Worm (Caenorhabditis elegans): ENCODE data around the gene F47D12.3.
A peak's percentile ranks its signal among the peaks of the same experiment; 100 is the strongest.

The F47D12.3 gene

ce11 chrIII:6343229-6343628 is 45.0 kb downstream of the F47D12.3 start, which contains the start of gene C56G2.9:
C56G2.9 (minus strand) TSS chrIII:6343329.
- TF ChIP-seq egl-43 (GFP tag; IDR thresholded peaks at IDR 0.05) (no peak), D1046.2 (GFP tag; IDR thresholded peaks at IDR 0.05) (no peak)

DNA sequence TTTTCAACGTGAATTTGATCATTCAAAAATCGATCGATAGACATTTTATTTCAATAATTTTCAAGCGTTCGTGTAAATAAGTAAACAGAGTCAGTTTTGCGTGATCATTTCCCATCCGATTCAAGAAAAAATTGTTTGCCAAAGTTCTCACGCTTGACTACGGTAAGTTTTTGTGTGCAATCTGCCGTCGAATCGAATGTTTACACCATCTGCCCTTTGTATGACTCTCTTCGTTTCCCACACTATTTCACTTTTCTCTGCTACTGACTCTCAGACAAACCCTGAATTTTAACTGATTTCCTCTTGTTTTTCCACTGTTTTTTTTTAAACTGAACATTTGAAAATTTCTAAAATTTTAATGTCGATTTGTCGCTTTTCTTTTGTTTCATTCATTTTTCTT is 46.5 kb downstream of the F47D12.3 start:
- no peak for TF ChIP-seq lin-1 (GFP tag; IDR thresholded peaks at IDR 0.05)
- TF ChIP-seq unc-39 (tag; optimal IDR thresholded peaks at IDR 0.05), result no peak
- peak; percentile 6 for TF ChIP-seq nhr-48 (tag; optimal IDR thresholded peaks at IDR 0.05)
- TF ChIP-seq skn-1 (tag; optimal IDR thresholded peaks at IDR 0.05), result no peak
- peak; percentile 58; the same call in 1 of the 2 replicates for TF ChIP-seq madf-9 (GFP tag; conservative IDR thresholded peaks at IDR 0.05)
- TF ChIP-seq lin-13 (GFP tag; optimal IDR thresholded peaks at IDR 0.05), result peak; percentile 85
- no peak for TF ChIP-seq ces-1 (GFP tag; optimal IDR thresholded peaks at IDR 0.05)
- no peak for TF ChIP-seq ceh-62 (tag; optimal IDR thresholded peaks at IDR 0.05)
- TF ChIP-seq nhr-77 (tag; optimal IDR thresholded peaks at IDR 0.05), result peak; percentile 60
- no peak for TF ChIP-seq ceh-82 (tag; optimal IDR thresholded peaks at IDR 0.05)
- peak; percentile 25 for TF ChIP-seq ama-1 (optimal IDR thresholded peaks at IDR 0.05)
- peak; percentile 34 for TF ChIP-seq unc-130 (GFP tag; optimal IDR thresholded peaks at IDR 0.05)
- 0 out of 2 replicates have a peak, but pooled peaks have one; percentile 51 for TF ChIP-seq lim-7 (GFP tag; IDR thresholded peaks at IDR 0.05)
- TF ChIP-seq ztf-11 (tag; optimal IDR thresholded peaks at IDR 0.05), result no peak
- no peak for TF ChIP-seq ceh-44 (GFP tag; IDR thresholded peaks at IDR 0.05)
- TF ChIP-seq mdt-29 (GFP tag; IDR thresholded peaks at IDR 0.05), result peak; percentile 58; the same call in 1 of the 2 replicates
- no peak for TF ChIP-seq gei-8 (GFP tag; optimal IDR thresholded peaks at IDR 0.05)
- TF ChIP-seq dpl-1 (GFP tag; optimal IDR thresholded peaks at IDR 0.05), result peak; percentile 75
- TF ChIP-seq dmd-9 (GFP tag; IDR thresholded peaks at IDR 0.05), result no peak
- peak; percentile 63 for TF ChIP-seq rbr-2 (tag; optimal IDR thresholded peaks at IDR 0.05)
- TF ChIP-seq zfp-3 (GFP tag; conservative IDR thresholded peaks at IDR 0.05), result no peak
- no peak for TF ChIP-seq lin-15B (tag; optimal IDR thresholded peaks at IDR 0.05)
- no peak for TF ChIP-seq tag-97 (GFP tag; IDR thresholded peaks at IDR 0.05)
- TF ChIP-seq egl-43 (GFP tag; IDR thresholded peaks at IDR 0.05), result peak; percentile 45; the same call in 1 of the 2 replicates
- TF ChIP-seq ZK546.5 (tag; optimal IDR thresholded peaks at IDR 0.05), result peak in 1 of 2 experiments; percentile 14
- no peak for TF ChIP-seq zag-1 (tag; optimal IDR thresholded peaks at IDR 0.05)
- TF ChIP-seq lin-38 (GFP tag; IDR thresholded peaks at IDR 0.05), result peak; percentile 71
- no peak for TF ChIP-seq dmd-8 (GFP tag; IDR thresholded peaks at IDR 0.05)
- no peak for TF ChIP-seq mxl-2 (GFP tag; conservative IDR thresholded peaks at IDR 0.05)
- no peak for TF ChIP-seq egl-27 (tag; optimal IDR thresholded peaks at IDR 0.05)
- TF ChIP-seq nhr-42 (GFP tag; IDR thresholded peaks at IDR 0.05), result 0 out of 2 replicates have a peak, but pooled peaks have one; percentile 33
- TF ChIP-seq lin-39 (tag; optimal IDR thresholded peaks at IDR 0.05), result no peak
- peak; percentile 73 for TF ChIP-seq hlh-11 (tag; optimal IDR thresholded peaks at IDR 0.05)
- 0 out of 2 replicates have a peak, but pooled peaks have one; percentile 33 for TF ChIP-seq ceh-20 (GFP tag; IDR thresholded peaks at IDR 0.05)
- TF ChIP-seq spr-1 (tag; optimal IDR thresholded peaks at IDR 0.05), result no peak
- no peak for TF ChIP-seq zip-11 (GFP tag; IDR thresholded peaks at IDR 0.05)
- TF ChIP-seq dve-1 (tag; optimal IDR thresholded peaks at IDR 0.05; ENCODE audit: insufficient read depth), result peak; percentile 59
- TF ChIP-seq Y5F2A.4 (GFP tag; optimal IDR thresholded peaks at IDR 0.05), result no peak
- peak; percentile 78 for TF ChIP-seq nhr-11 (tag; optimal IDR thresholded peaks at IDR 0.05)
- peak; percentile 66 for TF ChIP-seq T26A8.4 (GFP tag; IDR thresholded peaks at IDR 0.05)
- TF ChIP-seq nhr-41 (GFP tag; IDR thresholded peaks at IDR 0.05), result no peak
- peak; percentile 38 for TF ChIP-seq nhr-10 (tag; optimal IDR thresholded peaks at IDR 0.05)
- TF ChIP-seq zip-2 (tag; optimal IDR thresholded peaks at IDR 0.05), result no peak
- peak; percentile 50 for TF ChIP-seq nhr-28 (tag; optimal IDR thresholded peaks at IDR 0.05)
- TF ChIP-seq pha-4 (GFP tag; IDR thresholded peaks at IDR 0.05), result peak; percentile 65; the same call in 1 of the 2 replicates
- peak; percentile 8 for TF ChIP-seq pha-4 (tag; optimal IDR thresholded peaks at IDR 0.05)
- TF ChIP-seq Y48G9A.11 (GFP tag; IDR thresholded peaks at IDR 0.05), result 0 out of 2 replicates have a peak, but pooled peaks have one; percentile 37
- TF ChIP-seq D1046.2 (GFP tag; IDR thresholded peaks at IDR 0.05), result no peak
- no peak for TF ChIP-seq Y105C5A.15 (GFP tag; IDR thresholded peaks at IDR 0.05)
- no peak for TF ChIP-seq fos-1 (tag; optimal IDR thresholded peaks at IDR 0.05)
- TF ChIP-seq set-16 (GFP tag; IDR thresholded peaks at IDR 0.05), result no peak

Data from whole organism, L4 larva.